Fruit fly (Drosophila melanogaster) whole organism, embryonic: Measurements from ENCODE around the gene Fam92.

ENCODE experiments used
- CG1024 ChIP-seq: fragments of 200-800 bp; sonication (Bioruptor generic); IDR thresholded peaks from 2 replicates; pipeline ENCODE4 v1.3.6; 2022; ENCODE audit warnings: missing biosample characterization, missing genetic modification characterization
- CG10654 ChIP-seq: fragments of 200-800 bp; sonication (Bioruptor generic); optimal IDR thresholded peaks from 2 replicates; lab custom pipeline; 2016; ENCODE audit warnings: missing biosample characterization, missing genetic modification characterization
- CG12391 ChIP-seq: fragments of 200-800 bp; sonication (Bioruptor generic); optimal IDR thresholded peaks from 3 replicates; lab custom pipeline; 2018; ENCODE audit warnings: missing biosample characterization, mild to moderate bottlenecking, missing genetic modification characterization, moderate library complexity
- CG12744 ChIP-seq: fragments of 200-800 bp; sonication (Bioruptor generic); optimal IDR thresholded peaks from 2 replicates; lab custom pipeline; 2016; ENCODE audit warnings: missing biosample characterization, missing genetic modification characterization
- CG13287 ChIP-seq: fragments of 200-800 bp; sonication (Bioruptor generic); IDR thresholded peaks from 2 replicates; pipeline ENCODE4 v1.3.6; 2022; ENCODE audit warnings: missing biosample characterization, missing genetic modification characterization; ENCODE audit not compliant: partially characterized antibody
- CG13296 ChIP-seq: fragments of 200-800 bp; sonication (Bioruptor generic); optimal IDR thresholded peaks from 3 replicates; lab custom pipeline; 2018; ENCODE audit warnings: missing biosample characterization, mild to moderate bottlenecking, missing genetic modification characterization
- CG17385 ChIP-seq: fragments of 200-800 bp; sonication (Bioruptor generic); optimal IDR thresholded peaks from 3 replicates; lab custom pipeline; 2018; ENCODE audit warnings: missing biosample characterization, mild to moderate bottlenecking, missing genetic modification characterization
- CG1792 ChIP-seq: fragments of 200-800 bp; sonication (Bioruptor generic); optimal IDR thresholded peaks from 2 replicates; lab custom pipeline; 2016; ENCODE audit warnings: missing biosample characterization, missing genetic modification characterization
- CG18476 ChIP-seq: fragments of 200-800 bp; sonication (Bioruptor generic); optimal IDR thresholded peaks from 2 replicates; lab custom pipeline; 2016; ENCODE audit warnings: missing biosample characterization, mild to moderate bottlenecking, missing genetic modification characterization
- CG18619 ChIP-seq: fragments of 200-800 bp; sonication (Bioruptor generic); optimal IDR thresholded peaks from 3 replicates; lab custom pipeline; 2017; ENCODE audit warnings: missing biosample characterization, mild to moderate bottlenecking, missing genetic modification characterization
- CG4328 ChIP-seq: fragments of 200-800 bp; sonication (Bioruptor generic); optimal IDR thresholded peaks from 3 replicates; lab custom pipeline; 2017; ENCODE audit warnings: missing biosample characterization, missing genetic modification reagents, missing genetic modification characterization
- CG6683 ChIP-seq: fragments of 200-800 bp; sonication (Bioruptor generic); optimal IDR thresholded peaks from 2 replicates; lab custom pipeline; 2017; ENCODE audit warnings: missing biosample characterization, mild to moderate bottlenecking, missing genetic modification characterization, missing genetic modification reagents
- CG7786 ChIP-seq: fragments of 200-800 bp; sonication (Bioruptor generic); optimal IDR thresholded peaks from 2 replicates; lab custom pipeline; 2016; ENCODE audit warnings: missing biosample characterization, missing genetic modification characterization
- CTCF ChIP-seq: fragments of 200-800 bp; sonication (Bioruptor generic); optimal IDR thresholded peaks from 2 replicates; lab custom pipeline; 2017; ENCODE audit warnings: missing biosample characterization, mild to moderate bottlenecking, missing genetic modification characterization, moderate library complexity
- CoRest ChIP-seq: fragments of 200-800 bp; sonication (Bioruptor generic); optimal IDR thresholded peaks from 3 replicates; lab custom pipeline; 2018; ENCODE audit warnings: missing biosample characterization, mild to moderate bottlenecking, missing genetic modification characterization, moderate library complexity
- D19A ChIP-seq: fragments of 200-800 bp; optimal IDR thresholded peaks from 3 replicates; lab custom pipeline; 2019; ENCODE audit warnings: missing biosample characterization, mild to moderate bottlenecking, missing genetic modification characterization, moderate library complexity
- Drgx ChIP-seq: fragments of 200-800 bp; sonication (Bioruptor generic); IDR thresholded peaks from 2 replicates; pipeline ENCODE4 v1.3.6; 2022; ENCODE audit warnings: missing biosample characterization, missing genetic modification characterization
- ERR ChIP-seq: fragments of 200-800 bp; sonication (Bioruptor generic); optimal IDR thresholded peaks from 2 replicates; lab custom pipeline; 2016; ENCODE audit warnings: missing biosample characterization, missing genetic modification characterization
- Ets97D ChIP-seq: fragments of 200-800 bp; sonication (Bioruptor generic); optimal IDR thresholded peaks from 3 replicates; lab custom pipeline; 2016; ENCODE audit warnings: missing biosample characterization, missing genetic modification characterization
- GATAe ChIP-seq: fragments of 200-800 bp; sonication (Bioruptor generic); conservative IDR thresholded peaks from 2 replicates; pipeline ENCODE4 v1.3.6; 2022; ENCODE audit warnings: missing biosample characterization, missing genetic modification characterization
- Gsc ChIP-seq: fragments of 200-800 bp; sonication (Bioruptor generic); IDR thresholded peaks from 2 replicates; pipeline ENCODE4 v1.3.6; 2022; ENCODE audit warnings: missing biosample characterization, missing genetic modification characterization
- MESR4 ChIP-seq: fragments of 200-800 bp; sonication (Bioruptor generic); optimal IDR thresholded peaks from 2 replicates; lab custom pipeline; 2018; ENCODE audit warnings: missing biosample characterization, mild to moderate bottlenecking, missing genetic modification characterization, moderate library complexity
- Max ChIP-seq: fragments of 200-800 bp; sonication (Bioruptor generic); optimal IDR thresholded peaks from 2 replicates; lab custom pipeline; 2016; ENCODE audit warnings: missing biosample characterization, mild to moderate bottlenecking, missing genetic modification characterization
- Optix ChIP-seq: fragments of 200-800 bp; sonication (Bioruptor generic); IDR thresholded peaks from 3 replicates; pipeline ENCODE4 v1.3.6; 2022; ENCODE audit warnings: missing biosample characterization, missing genetic modification characterization
- Sin3A ChIP-seq: fragments of >200 bp; optimal IDR thresholded peaks from 2 replicates; lab custom pipeline; 2018
- Sox100B ChIP-seq: fragments of 200-800 bp; sonication (Bioruptor generic); optimal IDR thresholded peaks from 3 replicates; lab custom pipeline; 2018; ENCODE audit warnings: missing biosample characterization, mild to moderate bottlenecking, missing genetic modification characterization
- Spps ChIP-seq: fragments of 200-800 bp; sonication (Bioruptor generic); optimal IDR thresholded peaks from 2 replicates; lab custom pipeline; 2018; ENCODE audit warnings: missing biosample characterization, mild to moderate bottlenecking, missing genetic modification characterization
- Taf1 ChIP-seq: fragments of 200-800 bp; sonication (Bioruptor generic); IDR thresholded peaks from 2 replicates; pipeline ENCODE4 v1.3.6; 2022; ENCODE audit warnings: missing biosample characterization, missing genetic modification characterization
- Xbp1 ChIP-seq: fragments of 200-800 bp; sonication (Bioruptor generic); optimal IDR thresholded peaks from 3 replicates; lab custom pipeline; 2016; ENCODE audit warnings: missing biosample characterization, mild to moderate bottlenecking, missing genetic modification characterization
- al ChIP-seq: fragments of 200-800 bp; sonication (Bioruptor generic); IDR thresholded peaks from 2 replicates; pipeline ENCODE4 v1.3.6; 2022; ENCODE audit warnings: missing biosample characterization, missing genetic modification characterization
- ase ChIP-seq: fragments of 200-800 bp; sonication (Bioruptor generic); IDR thresholded peaks from 3 replicates; pipeline ENCODE4 v1.3.6; 2022; ENCODE audit warnings: missing biosample characterization, missing genetic modification characterization
- br ChIP-seq: fragments of >200 bp; optimal IDR thresholded peaks from 2 replicates; lab custom pipeline; 2017
- cad ChIP-seq: fragments of >200 bp; optimal IDR thresholded peaks from 2 replicates; lab custom pipeline; 2017; ENCODE audit warnings: missing biosample characterization, missing genetic modification characterization
- croc ChIP-seq: fragments of 200-800 bp; sonication (Bioruptor generic); conservative IDR thresholded peaks from 3 replicates; pipeline ENCODE4 v1.3.6; 2022; ENCODE audit warnings: missing biosample characterization, missing genetic modification characterization
- disco-r ChIP-seq: fragments of 200-800 bp; sonication (Bioruptor generic); optimal IDR thresholded peaks from 2 replicates; lab custom pipeline; 2016; ENCODE audit warnings: missing biosample characterization, missing genetic modification characterization
- dmrt99B ChIP-seq: fragments of 200-800 bp; sonication (Bioruptor generic); optimal IDR thresholded peaks from 2 replicates; lab custom pipeline; 2018; ENCODE audit warnings: missing biosample characterization, mild to moderate bottlenecking, missing genetic modification characterization, moderate library complexity
- emc ChIP-seq: fragments of 200-800 bp; sonication (Bioruptor generic); optimal IDR thresholded peaks from 2 replicates; lab custom pipeline; 2016; ENCODE audit warnings: missing biosample characterization, missing genetic modification characterization
- ems ChIP-seq: fragments of 200-800 bp; sonication (Bioruptor generic); optimal IDR thresholded peaks from 3 replicates; lab custom pipeline; 2016; ENCODE audit warnings: missing biosample characterization, missing genetic modification characterization
- en ChIP-seq: fragments of 200-800 bp; sonication (Bioruptor generic); optimal IDR thresholded peaks from 2 replicates; lab custom pipeline; 2016; ENCODE audit warnings: missing biosample characterization, missing genetic modification characterization
- kay ChIP-seq: fragments of 200-800 bp; sonication (Bioruptor generic); optimal IDR thresholded peaks from 2 replicates; lab custom pipeline; 2016; ENCODE audit warnings: missing biosample characterization, missing genetic modification characterization
- lab ChIP-seq: fragments of 200-800 bp; sonication (Bioruptor generic); optimal IDR thresholded peaks from 3 replicates; lab custom pipeline; 2017; ENCODE audit warnings: missing biosample characterization, missing genetic modification characterization, mild to moderate bottlenecking, moderate library complexity, missing genetic modification reagents
- lilli ChIP-seq: fragments of 200-800 bp; sonication (Bioruptor generic); optimal IDR thresholded peaks from 3 replicates; lab custom pipeline; 2016; ENCODE audit warnings: missing biosample characterization, missing genetic modification characterization
- oc ChIP-seq: fragments of 200-800 bp; sonication (Bioruptor generic); optimal IDR thresholded peaks from 2 replicates; lab custom pipeline; 2018; ENCODE audit warnings: missing biosample characterization, mild to moderate bottlenecking, missing genetic modification characterization, moderate library complexity
- pros ChIP-seq: fragments of 200-800 bp; sonication (Bioruptor generic); optimal IDR thresholded peaks from 3 replicates; lab custom pipeline; 2019; ENCODE audit warnings: missing biosample characterization, mild to moderate bottlenecking, missing genetic modification characterization, moderate library complexity
- ranshi ChIP-seq: fragments of 200-800 bp; sonication (Bioruptor generic); IDR thresholded peaks from 2 replicates; pipeline ENCODE4 v1.3.6; 2022; ENCODE audit warnings: missing biosample characterization, missing genetic modification characterization
- stc ChIP-seq: fragments of 200-800 bp; sonication (Bioruptor generic); IDR thresholded peaks from 2 replicates; pipeline ENCODE4 v1.3.6; 2022; ENCODE audit warnings: missing biosample characterization, missing genetic modification characterization
- wek ChIP-seq: fragments of 200-800 bp; sonication (Bioruptor generic); optimal IDR thresholded peaks from 3 replicates; lab custom pipeline; 2018; ENCODE audit warnings: missing biosample characterization, mild to moderate bottlenecking, missing genetic modification characterization, moderate library complexity
- wor ChIP-seq: fragments of 200-800 bp; sonication (Bioruptor generic); IDR thresholded peaks from 2 replicates; pipeline ENCODE4 v1.3.6; 2022; ENCODE audit warnings: missing biosample characterization, missing genetic modification characterization
- zf30C ChIP-seq: fragments of 200-800 bp; sonication (Bioruptor generic); optimal IDR thresholded peaks from 3 replicates; lab custom pipeline; 2018; ENCODE audit warnings: missing biosample characterization, mild to moderate bottlenecking, missing genetic modification characterization
- zfh1 ChIP-seq: fragments of 200-800 bp; sonication (Bioruptor generic); IDR thresholded peaks from 3 replicates; pipeline ENCODE4 v1.3.6; 2022; ENCODE audit warnings: missing biosample characterization, missing genetic modification characterization

The Fam92 gene

DNA sequence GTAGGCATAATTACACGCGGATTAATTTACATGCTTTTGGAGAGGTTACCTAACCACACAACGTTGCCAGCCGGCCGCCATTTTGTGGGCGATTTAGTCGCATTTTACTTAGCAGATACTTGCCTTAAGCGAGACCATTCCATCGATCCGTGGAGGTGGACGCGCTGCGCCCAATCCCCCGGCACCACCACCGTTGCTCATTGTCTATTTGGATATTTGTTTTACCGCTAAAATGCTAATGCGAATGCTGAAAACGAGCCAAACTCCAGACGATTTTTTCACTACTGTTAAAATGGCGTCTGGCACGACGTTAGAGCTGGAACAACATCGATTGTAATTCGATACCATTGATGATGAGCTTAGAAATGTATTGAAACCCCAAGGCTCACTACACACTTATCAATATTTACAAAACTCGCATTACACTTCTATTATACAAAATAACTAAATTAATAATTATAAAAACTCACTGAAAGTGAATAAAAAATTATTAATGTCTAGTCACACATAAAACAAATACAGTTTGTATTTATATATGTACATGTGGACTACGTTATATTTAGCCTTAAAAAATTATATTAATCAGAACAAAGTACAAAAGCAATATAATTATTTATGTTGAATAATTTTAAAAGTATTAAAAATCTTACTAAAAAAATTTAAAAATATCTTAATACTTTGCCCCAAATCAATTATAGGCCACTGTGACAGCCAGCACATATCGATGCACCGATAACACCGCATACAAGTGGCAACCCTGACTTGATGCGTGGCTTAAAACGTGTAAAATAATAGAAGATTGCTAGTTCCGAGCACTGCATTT, 9.2 kb downstream of the Fam92 start, which contains the start of gene eRF3 (continued):
- peak; percentile 92 for TF ChIP-seq CoRest (tag; lab: Kevin White, UChicago)
- TF ChIP-seq CG13296 (GFP tag; lab: Kevin White, UChicago) = peak; percentile 81
- TF ChIP-seq CG17385 = peak; percentile 56
- TF ChIP-seq CG12391 = peak; percentile 91
- TF ChIP-seq br (lab: Kevin White, UChicago) = no peak
- peak; percentile 54; the same call in 1 of the 2 replicates for TF ChIP-seq stc (GFP tag; lab: Robert Waterston, UW)
- TF ChIP-seq Max = peak; percentile 48
- peak; percentile 41 for TF ChIP-seq CG18476 (GFP tag; lab: Kevin White, UChicago)
- peak; percentile 88 for TF ChIP-seq Sox100B (GFP tag; lab: Kevin White, UChicago)
- TF ChIP-seq zf30C (GFP tag; lab: Kevin White, UChicago) = no peak
- no peak for TF ChIP-seq cad (GFP tag; lab: Kevin White, UChicago)
- no peak for TF ChIP-seq Gsc (GFP tag; lab: Robert Waterston, UW)
- TF ChIP-seq CTCF (GFP tag; lab: Kevin White, UChicago) = no peak
- TF ChIP-seq Spps = peak; percentile 41
- TF ChIP-seq emc (GFP tag; lab: Kevin White, UChicago) = no peak
- no peak for TF ChIP-seq ems (GFP tag; lab: Kevin White, UChicago)
- no peak for TF ChIP-seq disco-r (GFP tag; lab: Kevin White, UChicago)
- TF ChIP-seq Sin3A (lab: Kevin White, UChicago) = peak; percentile 26
- TF ChIP-seq CG10654 (GFP tag; lab: Kevin White, UChicago) = peak; percentile 77
- peak; percentile 48 for TF ChIP-seq oc (tag; lab: Kevin White, UChicago)
- no peak for TF ChIP-seq Ets97D
- peak; percentile 41 for TF ChIP-seq kay (GFP tag; lab: Kevin White, UChicago)
- TF ChIP-seq ase (GFP tag; lab: Robert Waterston, UW) = peak; percentile 42; the same call in 2 of the 3 replicates
- TF ChIP-seq croc (GFP tag; lab: Robert Waterston, UW) = peak; percentile 64
- no peak for TF ChIP-seq CG7786 (GFP tag; lab: Kevin White, UChicago)
- TF ChIP-seq Optix (GFP tag; lab: Robert Waterston, UW) = peak; percentile 59; the same call in 2 of the 3 replicates
- peak; percentile 63 for TF ChIP-seq CG18619 (GFP tag; lab: Kevin White, UChicago)
- TF ChIP-seq zfh1 = peak; percentile 23; the same call in 1 of the 3 replicates
- peak; percentile 27; the same call in 1 of the 2 replicates for TF ChIP-seq Drgx
- TF ChIP-seq CG4328 (GFP tag; lab: Kevin White, UChicago) = peak; percentile 61
- TF ChIP-seq lilli = peak; percentile 62
- TF ChIP-seq ERR (GFP tag; lab: Kevin White, UChicago) = no peak
- TF ChIP-seq wek (GFP tag; lab: Kevin White, UChicago) = peak; percentile 31
- peak; percentile 59; the same call in 1 of the 2 replicates for TF ChIP-seq Taf1
- TF ChIP-seq CG13287 = peak; percentile 45; the same call in 1 of the 2 replicates
- no peak for TF ChIP-seq pros
- peak; percentile 78 for TF ChIP-seq Xbp1 (GFP tag; lab: Kevin White, UChicago)
- TF ChIP-seq wor (GFP tag; lab: Robert Waterston, UW) = peak; percentile 63; the same call in 1 of the 2 replicates
- TF ChIP-seq lab (GFP tag; lab: Kevin White, UChicago) = peak; percentile 64
- TF ChIP-seq al (GFP tag; lab: Robert Waterston, UW) = peak; percentile 77
- peak; percentile 64 for TF ChIP-seq CG6683 (GFP tag; lab: Kevin White, UChicago)
- TF ChIP-seq GATAe (GFP tag; lab: Robert Waterston, UW) = peak; percentile 65
- peak; percentile 83 for TF ChIP-seq dmrt99B (tag; lab: Kevin White, UChicago)
- no peak for TF ChIP-seq CG1792 (GFP tag; lab: Kevin White, UChicago)
- TF ChIP-seq D19A (tag; lab: Kevin White, UChicago) = peak; percentile 80
- TF ChIP-seq ranshi (GFP tag; lab: Robert Waterston, UW) = peak; percentile 76; the same call in 1 of the 2 replicates
- TF ChIP-seq en = no peak
- TF ChIP-seq MESR4 (GFP tag; lab: Kevin White, UChicago) = peak; percentile 98
- peak; percentile 50 for TF ChIP-seq CG1024
- TF ChIP-seq CG12744 (GFP tag; lab: Kevin White, UChicago) = no peak
